Fruit fly (Drosophila melanogaster) whole organism, prepupa: Measurements from ENCODE around the gene CG16813.
A peak's percentile ranks its signal among the peaks of the same experiment; 100 is the strongest.

Experiments
- Blimp-1 ChIP-seq: fragments of 200-800 bp; sonication (Bioruptor generic); optimal IDR thresholded peaks from 3 replicates; lab custom pipeline; 2017; ENCODE audit warnings: missing biosample characterization, missing genetic modification characterization, mild to moderate bottlenecking, moderate library complexity, missing genetic modification reagents
- CG10631 ChIP-seq: fragments of 200-800 bp; sonication (Bioruptor generic); optimal IDR thresholded peaks from 2 replicates; lab custom pipeline; 2016; ENCODE audit warnings: missing biosample characterization, missing genetic modification characterization
- CG10669 ChIP-seq: fragments of 200-800 bp; sonication (Bioruptor generic); optimal IDR thresholded peaks from 3 replicates; lab custom pipeline; 2018; ENCODE audit warnings: missing biosample characterization, mild to moderate bottlenecking, missing genetic modification characterization, moderate library complexity
- CG11294 ChIP-seq: fragments of 200-800 bp; sonication (Bioruptor generic); IDR thresholded peaks from 2 replicates; pipeline ENCODE4 v1.3.6; 2022; ENCODE audit warnings: missing biosample characterization, missing genetic modification characterization
- CG11762 ChIP-seq: fragments of 200-800 bp; sonication (Bioruptor generic); optimal IDR thresholded peaks from 3 replicates; lab custom pipeline; 2016; ENCODE audit warnings: missing biosample characterization, missing genetic modification characterization; ENCODE audit not compliant: insufficient read depth
- CG11902 ChIP-seq: fragments of 200-800 bp; sonication (Bioruptor generic); optimal IDR thresholded peaks from 3 replicates; lab custom pipeline; 2016; ENCODE audit warnings: missing biosample characterization, missing genetic modification characterization
- CG15336 ChIP-seq: fragments of 200-800 bp; sonication (Bioruptor generic); IDR thresholded peaks from 2 replicates; pipeline ENCODE4 v1.3.6; 2022; ENCODE audit warnings: missing biosample characterization, missing genetic modification characterization
- CG1621 ChIP-seq: fragments of 200-800 bp; sonication (Bioruptor generic); optimal IDR thresholded peaks from 3 replicates; lab custom pipeline; 2018; ENCODE audit warnings: missing biosample characterization, mild to moderate bottlenecking, missing genetic modification characterization
- CG16779 ChIP-seq: fragments of 200-800 bp; sonication (Bioruptor generic); optimal IDR thresholded peaks from 3 replicates; lab custom pipeline; 2017; ENCODE audit warnings: missing biosample characterization, mild to moderate bottlenecking, missing genetic modification characterization
- CG3032 ChIP-seq: fragments of 200-800 bp; optimal IDR thresholded peaks from 2 replicates; lab custom pipeline; 2019; ENCODE audit warnings: missing biosample characterization, mild to moderate bottlenecking, missing genetic modification characterization, moderate library complexity
- CG32006 ChIP-seq: fragments of 200-800 bp; sonication (Bioruptor generic); optimal IDR thresholded peaks from 3 replicates; lab custom pipeline; 2017; ENCODE audit warnings: missing biosample characterization, mild to moderate bottlenecking, missing genetic modification characterization
- CG34406 ChIP-seq: fragments of 200-800 bp; sonication (Bioruptor generic); optimal IDR thresholded peaks from 3 replicates; lab custom pipeline; 2016; ENCODE audit warnings: missing biosample characterization, missing genetic modification characterization
- CG4318 ChIP-seq: fragments of 200-800 bp; sonication (Bioruptor generic); optimal IDR thresholded peaks from 3 replicates; lab custom pipeline; 2017; ENCODE audit warnings: missing biosample characterization, mild to moderate bottlenecking, missing genetic modification characterization
- CG6163 ChIP-seq: fragments of 200-800 bp; sonication (Bioruptor generic); IDR thresholded peaks from 3 replicates; pipeline ENCODE4 v1.3.6; 2022; ENCODE audit warnings: missing biosample characterization, missing genetic modification characterization
- CG6276 ChIP-seq: fragments of 200-800 bp; sonication (Bioruptor generic); optimal IDR thresholded peaks from 2 replicates; lab custom pipeline; 2017; ENCODE audit warnings: missing biosample characterization, mild to moderate bottlenecking, missing genetic modification characterization
- CG6792 ChIP-seq: fragments of 200-800 bp; sonication (Bioruptor generic); optimal IDR thresholded peaks from 3 replicates; lab custom pipeline; 2016; ENCODE audit warnings: missing biosample characterization, missing genetic modification characterization
- CG7368 ChIP-seq: fragments of 200-800 bp; sonication (Bioruptor generic); optimal IDR thresholded peaks from 3 replicates; lab custom pipeline; 2016; ENCODE audit warnings: missing biosample characterization, missing genetic modification characterization
- CG8119 ChIP-seq: fragments of 200-800 bp; sonication (Bioruptor generic); IDR thresholded peaks from 3 replicates; pipeline ENCODE4 v1.3.6; 2022; ENCODE audit warnings: missing biosample characterization, missing genetic modification characterization
- CG9139 ChIP-seq: fragments of 200-800 bp; sonication (Bioruptor generic); optimal IDR thresholded peaks from 3 replicates; lab custom pipeline; 2017; ENCODE audit warnings: missing biosample characterization, mild to moderate bottlenecking, missing genetic modification characterization
- Eip75B ChIP-seq: fragments of 200-800 bp; sonication (Bioruptor generic); optimal IDR thresholded peaks from 3 replicates; lab custom pipeline; 2016; ENCODE audit warnings: missing biosample characterization, missing genetic modification characterization
- Eip78C ChIP-seq: fragments of 200-800 bp; sonication (Bioruptor generic); peaks from one replicate; lab custom pipeline; 2016; ENCODE audit warnings: missing biosample characterization, missing genetic modification characterization
- Ets21C ChIP-seq: fragments of 200-800 bp; sonication (Bioruptor generic); optimal IDR thresholded peaks from 3 replicates; lab custom pipeline; 2016; ENCODE audit warnings: missing biosample characterization, missing genetic modification characterization
- Gug ChIP-seq: fragments of 200-800 bp; sonication (Bioruptor generic); IDR thresholded peaks from 2 replicates; pipeline ENCODE4 v1.3.6; 2022; ENCODE audit warnings: missing biosample characterization, missing genetic modification characterization
- Hr38 ChIP-seq: sonication (Bioruptor generic); optimal IDR thresholded peaks from 2 replicates; lab custom pipeline; 2016; ENCODE audit warnings: missing biosample characterization, missing genetic modification characterization
- Hr4 ChIP-seq: fragments of 200-800 bp; sonication (Bioruptor generic); optimal IDR thresholded peaks from 3 replicates; lab custom pipeline; 2016; ENCODE audit warnings: missing biosample characterization, missing genetic modification characterization
- OdsH ChIP-seq: fragments of 200-800 bp; sonication (Bioruptor generic); optimal IDR thresholded peaks from 3 replicates; lab custom pipeline; 2016; ENCODE audit warnings: missing biosample characterization, missing genetic modification characterization
- Smox ChIP-seq: fragments of 200-800 bp; sonication (Bioruptor generic); optimal IDR thresholded peaks from 3 replicates; lab custom pipeline; 2016; ENCODE audit warnings: missing biosample characterization, missing genetic modification characterization
- Sox102F ChIP-seq: fragments of 200-800 bp; sonication (Bioruptor generic); optimal IDR thresholded peaks from 2 replicates; lab custom pipeline; 2016; ENCODE audit warnings: missing biosample characterization, mild to moderate bottlenecking, missing genetic modification characterization
- Sox14 ChIP-seq: fragments of 200-800 bp; sonication (Bioruptor generic); optimal IDR thresholded peaks from 3 replicates; lab custom pipeline; 2016; ENCODE audit warnings: missing biosample characterization, missing genetic modification characterization
- Sox15 ChIP-seq: fragments of 200-800 bp; sonication (Bioruptor generic); optimal IDR thresholded peaks from 3 replicates; lab custom pipeline; 2016; ENCODE audit warnings: missing biosample characterization, missing genetic modification characterization
- achi ChIP-seq: fragments of 200-800 bp; sonication (Bioruptor generic); optimal IDR thresholded peaks from 3 replicates; lab custom pipeline; 2016; ENCODE audit warnings: missing biosample characterization, missing genetic modification characterization
- cyc ChIP-seq: fragments of 200-800 bp; sonication (Bioruptor generic); optimal IDR thresholded peaks from 3 replicates; lab custom pipeline; 2016; ENCODE audit warnings: missing biosample characterization, missing genetic modification characterization
- dac ChIP-seq: fragments of 200-800 bp; sonication (Bioruptor generic); optimal IDR thresholded peaks from 2 replicates; lab custom pipeline; 2017; ENCODE audit warnings: missing biosample characterization, mild to moderate bottlenecking, missing genetic modification characterization
- dsx ChIP-seq: fragments of 200-800 bp; optimal IDR thresholded peaks from 3 replicates; lab custom pipeline; 2019; ENCODE audit warnings: missing biosample characterization, mild to moderate bottlenecking, missing genetic modification characterization, moderate library complexity; ENCODE audit not compliant: poor library complexity, severe bottlenecking
- esn ChIP-seq: fragments of 200-800 bp; sonication (Bioruptor generic); optimal IDR thresholded peaks from 2 replicates; lab custom pipeline; 2016; ENCODE audit warnings: missing biosample characterization, mild to moderate bottlenecking, missing genetic modification characterization, moderate library complexity
- fd59A ChIP-seq: fragments of 200-800 bp; sonication (Bioruptor generic); optimal IDR thresholded peaks from 2 replicates; lab custom pipeline; 2017; ENCODE audit warnings: missing biosample characterization, mild to moderate bottlenecking, missing genetic modification characterization, missing genetic modification reagents
- lz ChIP-seq: fragments of 200-800 bp; sonication (Bioruptor generic); optimal IDR thresholded peaks from 3 replicates; lab custom pipeline; 2016; ENCODE audit warnings: missing biosample characterization, missing genetic modification characterization
- net ChIP-seq: fragments of 200-800 bp; sonication (Bioruptor generic); optimal IDR thresholded peaks from 3 replicates; lab custom pipeline; 2016; ENCODE audit warnings: missing biosample characterization, missing genetic modification characterization
- pdm3 ChIP-seq: fragments of 200-800 bp; sonication (Bioruptor generic); optimal IDR thresholded peaks from 3 replicates; lab custom pipeline; 2016; ENCODE audit warnings: missing biosample characterization, missing genetic modification characterization
- salr ChIP-seq, 2 experiments: fragments of 200-800 bp; sonication (Bioruptor generic); optimal IDR thresholded peaks; 3 replicates each; lab custom pipeline; 2016 to 2018; ENCODE audit warnings: missing biosample characterization in 2 of 2, missing genetic modification characterization in 2 of 2, mild to moderate bottlenecking in 1 of 2
- spab ChIP-seq: fragments of 200-800 bp; sonication (Bioruptor generic); optimal IDR thresholded peaks from 2 replicates; lab custom pipeline; 2017; ENCODE audit warnings: missing biosample characterization, mild to moderate bottlenecking, missing genetic modification characterization, missing genetic modification reagents
- ss ChIP-seq, 2 experiments: fragments of 200-800 bp; sonication (Bioruptor generic); optimal IDR thresholded peaks; 2 replicates in 1 of 2; 3 replicates in 1 of 2; lab custom pipeline; 2017 to 2018; ENCODE audit warnings: mild to moderate bottlenecking in 2 of 2, missing biosample characterization in 2 of 2, missing genetic modification characterization in 2 of 2, moderate library complexity in 1 of 2

CG16813 gene

DNA sequence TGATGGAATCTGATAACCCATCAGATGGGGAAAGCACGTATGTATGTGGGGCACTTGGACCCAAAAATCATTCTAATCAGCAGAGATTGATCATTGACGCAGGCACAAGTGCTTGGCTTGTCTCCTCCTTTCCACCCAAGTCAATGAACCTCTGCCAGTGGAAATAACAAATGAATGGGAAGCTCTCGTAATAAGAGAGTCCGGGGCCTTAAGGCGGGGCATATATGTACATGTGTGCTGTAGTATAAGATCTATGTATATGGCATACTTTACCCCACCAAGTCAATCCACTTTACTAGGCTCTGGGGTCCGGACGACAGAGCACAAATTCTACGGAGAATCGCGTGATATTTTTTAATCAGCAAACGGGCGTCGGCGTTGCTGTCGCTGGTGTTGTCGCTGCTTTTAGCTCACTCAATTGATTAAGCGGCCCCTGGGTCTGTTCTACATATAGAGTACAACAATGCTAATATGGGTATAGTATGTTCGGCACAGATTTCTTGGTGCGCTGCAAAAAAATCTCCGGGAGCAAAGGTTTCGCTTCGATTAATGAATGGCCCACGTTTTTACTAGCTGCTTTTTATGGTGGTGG is 21.2 kb upstream of the CG16813 start (continued):
- TF ChIP-seq CG34406 (GFP tag; lab: Kevin White, UChicago) (no peak), CG1621 (tag; lab: Kevin White, UChicago) (peak; percentile 39), Gug (GFP tag; lab: Robert Waterston, UW) (no peak), Sox102F (GFP tag; lab: Kevin White, UChicago) (no peak), esn (GFP tag; lab: Kevin White, UChicago) (no peak), CG11902 (GFP tag; lab: Kevin White, UChicago) (no peak), OdsH (GFP tag; lab: Kevin White, UChicago) (no peak), Blimp-1 (GFP tag; lab: Kevin White, UChicago) (no peak), CG10631 (GFP tag; lab: Kevin White, UChicago) (no peak), CG6163 (GFP tag; lab: Robert Waterston, UW) (peak; percentile 65; the same call in 2 of the 3 replicates), CG10669 (GFP tag; lab: Kevin White, UChicago) (no peak), ss (GFP tag; optimal IDR thresholded peaks at IDR 0.05; lab: Kevin White, UChicago) (peak; percentile 5 to 73), CG32006 (GFP tag; lab: Kevin White, UChicago) (no peak), net (no peak), Hr4 (GFP tag; lab: Kevin White, UChicago) (no peak), CG7368 (GFP tag; lab: Kevin White, UChicago) (no peak), Ets21C (GFP tag; lab: Kevin White, UChicago) (no peak), Eip78C (GFP tag; lab: Kevin White, UChicago) (peak; percentile 77), CG8119 (GFP tag; lab: Robert Waterston, UW) (0 out of 3 replicates have a peak, but pooled peaks have one; percentile 35), CG6792 (GFP tag; lab: Kevin White, UChicago) (no peak), cyc (GFP tag; lab: Kevin White, UChicago) (no peak), Hr38 (GFP tag; lab: Kevin White, UChicago) (no peak), CG11762 (no peak), CG11294 (GFP tag; lab: Robert Waterston, UW) (no peak), CG3032 (no peak), CG6276 (GFP tag; lab: Kevin White, UChicago) (peak; percentile 44), pdm3 (GFP tag; lab: Kevin White, UChicago) (no peak), CG16779 (tag; lab: Kevin White, UChicago) (peak; percentile 52), dac (GFP tag; lab: Kevin White, UChicago) (no peak), salr (GFP tag; optimal IDR thresholded peaks at IDR 0.05; lab: Kevin White, UChicago) (no peak), spab (GFP tag; lab: Kevin White, UChicago) (no peak), Sox15 (GFP tag; lab: Kevin White, UChicago) (no peak)

DNA sequence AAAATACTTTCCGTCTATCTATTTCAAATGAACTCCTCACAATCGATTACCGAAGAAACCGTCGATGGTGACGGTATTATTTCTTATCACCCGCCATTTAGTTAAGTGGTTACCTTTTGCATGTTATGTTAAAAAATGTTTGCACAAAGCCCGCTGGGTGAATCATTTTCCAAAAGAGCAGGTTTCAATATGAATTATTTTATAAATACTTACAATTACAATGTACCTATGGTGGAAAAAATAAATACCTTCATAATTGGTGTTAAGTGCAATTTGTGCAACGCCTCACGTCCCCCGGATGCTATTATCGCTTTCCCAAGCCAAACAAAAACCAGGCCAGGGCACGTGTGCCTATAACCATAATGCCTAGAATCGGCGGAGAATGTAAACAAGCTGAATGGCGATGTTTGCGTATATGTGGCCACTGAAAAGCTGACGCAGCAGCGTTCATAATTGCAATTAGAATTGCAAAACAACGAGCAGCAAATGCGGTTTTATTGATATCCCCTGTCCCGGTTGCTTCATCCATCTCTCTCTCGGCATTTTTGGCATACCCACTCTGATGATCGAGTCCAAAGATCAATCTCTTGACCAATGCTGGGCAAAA is 20.4 kb upstream of the CG16813 start:
- no peak for TF ChIP-seq CG6163 (GFP tag; lab: Robert Waterston, UW)
- TF ChIP-seq CG11762, result no peak
- TF ChIP-seq fd59A (GFP tag; lab: Kevin White, UChicago), result no peak
- no peak for TF ChIP-seq dsx (GFP tag; lab: Kevin White, UChicago)
- no peak for TF ChIP-seq achi (GFP tag; lab: Kevin White, UChicago)
- no peak for TF ChIP-seq CG3032
- no peak for TF ChIP-seq lz (GFP tag; lab: Kevin White, UChicago)
- no peak for TF ChIP-seq Blimp-1 (GFP tag; lab: Kevin White, UChicago)
- no peak for TF ChIP-seq pdm3 (GFP tag; lab: Kevin White, UChicago)
- no peak; the same call in 1 of the 2 replicates for TF ChIP-seq CG15336 (GFP tag; lab: Robert Waterston, UW)
- no peak for TF ChIP-seq CG4318 (GFP tag; lab: Kevin White, UChicago)
- TF ChIP-seq net, result no peak
- TF ChIP-seq spab (GFP tag; lab: Kevin White, UChicago), result no peak
- TF ChIP-seq Smox (GFP tag; lab: Kevin White, UChicago), result no peak
- no peak for TF ChIP-seq CG34406 (GFP tag; lab: Kevin White, UChicago)
- TF ChIP-seq Eip75B (GFP tag; lab: Kevin White, UChicago), result no peak
- TF ChIP-seq Gug (GFP tag; lab: Robert Waterston, UW), result no peak
- TF ChIP-seq CG9139 (GFP tag; lab: Kevin White, UChicago), result no peak
- TF ChIP-seq Sox14, result no peak
